Worm (Caenorhabditis elegans): ENCODE data around the gene cbd-1.

ce11 chrIV:11372366-11372997 lies at the start of gene cbd-1:
- TF ChIP-seq pha-4 (tag; optimal IDR thresholded peaks at IDR 0.05) (no peak), unc-62 (GFP tag; optimal IDR thresholded peaks at IDR 0.05) (no peak), ztf-11 (tag; optimal IDR thresholded peaks at IDR 0.05) (no peak), unc-39 (tag; optimal IDR thresholded peaks at IDR 0.05) (no peak), sptf-1 (tag; optimal IDR thresholded peaks at IDR 0.05) (no peak), nhr-2 (tag; optimal IDR thresholded peaks at IDR 0.05) (no peak), elt-3 (tag; optimal IDR thresholded peaks at IDR 0.05) (no peak), bed-3 (GFP tag; optimal IDR thresholded peaks at IDR 0.05) (no peak), snpc-4 (tag; optimal IDR thresholded peaks at IDR 0.05) (no peak), nhr-237 (tag; optimal IDR thresholded peaks at IDR 0.05) (no peak)

Data from whole organism, mixed stage, embryonic.